Fruit fly (Drosophila melanogaster) whole organism, prepupa: ENCODE data around the gene CG2901.

Source experiments
- Blimp-1 ChIP-seq: fragments of 200-800 bp; sonication (Bioruptor generic); optimal IDR thresholded peaks from 3 replicates; lab custom pipeline; 2017; ENCODE audit warnings: missing biosample characterization, missing genetic modification characterization, mild to moderate bottlenecking, moderate library complexity, missing genetic modification reagents
- CG10631 ChIP-seq: fragments of 200-800 bp; sonication (Bioruptor generic); optimal IDR thresholded peaks from 2 replicates; lab custom pipeline; 2016; ENCODE audit warnings: missing biosample characterization, missing genetic modification characterization
- CG10669 ChIP-seq: fragments of 200-800 bp; sonication (Bioruptor generic); optimal IDR thresholded peaks from 3 replicates; lab custom pipeline; 2018; ENCODE audit warnings: missing biosample characterization, mild to moderate bottlenecking, missing genetic modification characterization, moderate library complexity
- CG11294 ChIP-seq: fragments of 200-800 bp; sonication (Bioruptor generic); IDR thresholded peaks from 2 replicates; pipeline ENCODE4 v1.3.6; 2022; ENCODE audit warnings: missing biosample characterization, missing genetic modification characterization
- CG11762 ChIP-seq: fragments of 200-800 bp; sonication (Bioruptor generic); optimal IDR thresholded peaks from 3 replicates; lab custom pipeline; 2016; ENCODE audit warnings: missing biosample characterization, missing genetic modification characterization; ENCODE audit not compliant: insufficient read depth
- CG11902 ChIP-seq: fragments of 200-800 bp; sonication (Bioruptor generic); optimal IDR thresholded peaks from 3 replicates; lab custom pipeline; 2016; ENCODE audit warnings: missing biosample characterization, missing genetic modification characterization
- CG15336 ChIP-seq: fragments of 200-800 bp; sonication (Bioruptor generic); IDR thresholded peaks from 2 replicates; pipeline ENCODE4 v1.3.6; 2022; ENCODE audit warnings: missing biosample characterization, missing genetic modification characterization
- CG1621 ChIP-seq: fragments of 200-800 bp; sonication (Bioruptor generic); optimal IDR thresholded peaks from 3 replicates; lab custom pipeline; 2018; ENCODE audit warnings: missing biosample characterization, mild to moderate bottlenecking, missing genetic modification characterization
- CG31627 ChIP-seq: fragments of 200-800 bp; sonication (Bioruptor generic); optimal IDR thresholded peaks from 3 replicates; lab custom pipeline; 2016; ENCODE audit warnings: missing biosample characterization, missing genetic modification characterization
- CG32006 ChIP-seq: fragments of 200-800 bp; sonication (Bioruptor generic); optimal IDR thresholded peaks from 3 replicates; lab custom pipeline; 2017; ENCODE audit warnings: missing biosample characterization, mild to moderate bottlenecking, missing genetic modification characterization
- CG3919 ChIP-seq: fragments of 200-800 bp; sonication (Bioruptor generic); optimal IDR thresholded peaks from 3 replicates; lab custom pipeline; 2016; ENCODE audit warnings: missing biosample characterization, missing genetic modification characterization
- CG6163 ChIP-seq: fragments of 200-800 bp; sonication (Bioruptor generic); IDR thresholded peaks from 3 replicates; pipeline ENCODE4 v1.3.6; 2022; ENCODE audit warnings: missing biosample characterization, missing genetic modification characterization
- CG6276 ChIP-seq: fragments of 200-800 bp; sonication (Bioruptor generic); optimal IDR thresholded peaks from 2 replicates; lab custom pipeline; 2017; ENCODE audit warnings: missing biosample characterization, mild to moderate bottlenecking, missing genetic modification characterization
- CG6792 ChIP-seq: fragments of 200-800 bp; sonication (Bioruptor generic); optimal IDR thresholded peaks from 3 replicates; lab custom pipeline; 2016; ENCODE audit warnings: missing biosample characterization, missing genetic modification characterization
- CG6808 ChIP-seq: fragments of 200-800 bp; sonication (Bioruptor generic); optimal IDR thresholded peaks from 3 replicates; lab custom pipeline; 2017; ENCODE audit warnings: missing biosample characterization, missing genetic modification characterization, mild to moderate bottlenecking, moderate library complexity, missing genetic modification reagents
- CG6854 ChIP-seq: fragments of 200-800 bp; sonication (Bioruptor generic); optimal IDR thresholded peaks from 2 replicates; lab custom pipeline; 2017; ENCODE audit warnings: missing biosample characterization, mild to moderate bottlenecking, missing genetic modification characterization
- CG7368 ChIP-seq: fragments of 200-800 bp; sonication (Bioruptor generic); optimal IDR thresholded peaks from 3 replicates; lab custom pipeline; 2016; ENCODE audit warnings: missing biosample characterization, missing genetic modification characterization
- CG8119 ChIP-seq: fragments of 200-800 bp; sonication (Bioruptor generic); IDR thresholded peaks from 3 replicates; pipeline ENCODE4 v1.3.6; 2022; ENCODE audit warnings: missing biosample characterization, missing genetic modification characterization
- CG8319 ChIP-seq: fragments of 200-800 bp; sonication (Bioruptor generic); optimal IDR thresholded peaks from 3 replicates; lab custom pipeline; 2016; ENCODE audit warnings: missing biosample characterization, missing genetic modification characterization
- CG8632 ChIP-seq: fragments of 200-800 bp; sonication (Bioruptor generic); optimal IDR thresholded peaks from 3 replicates; lab custom pipeline; 2016; ENCODE audit warnings: missing biosample characterization, missing genetic modification characterization
- CG9139 ChIP-seq: fragments of 200-800 bp; sonication (Bioruptor generic); optimal IDR thresholded peaks from 3 replicates; lab custom pipeline; 2017; ENCODE audit warnings: missing biosample characterization, mild to moderate bottlenecking, missing genetic modification characterization
- Eip75B ChIP-seq: fragments of 200-800 bp; sonication (Bioruptor generic); optimal IDR thresholded peaks from 3 replicates; lab custom pipeline; 2016; ENCODE audit warnings: missing biosample characterization, missing genetic modification characterization
- Eip78C ChIP-seq: fragments of 200-800 bp; sonication (Bioruptor generic); peaks from one replicate; lab custom pipeline; 2016; ENCODE audit warnings: missing biosample characterization, missing genetic modification characterization
- Ets21C ChIP-seq: fragments of 200-800 bp; sonication (Bioruptor generic); optimal IDR thresholded peaks from 3 replicates; lab custom pipeline; 2016; ENCODE audit warnings: missing biosample characterization, missing genetic modification characterization
- Ets96B ChIP-seq: fragments of 200-800 bp; optimal IDR thresholded peaks from 2 replicates; lab custom pipeline; 2019; ENCODE audit warnings: missing biosample characterization, mild to moderate bottlenecking, missing genetic modification characterization, moderate library complexity
- Gug ChIP-seq: fragments of 200-800 bp; sonication (Bioruptor generic); IDR thresholded peaks from 2 replicates; pipeline ENCODE4 v1.3.6; 2022; ENCODE audit warnings: missing biosample characterization, missing genetic modification characterization
- Hr38 ChIP-seq: sonication (Bioruptor generic); optimal IDR thresholded peaks from 2 replicates; lab custom pipeline; 2016; ENCODE audit warnings: missing biosample characterization, missing genetic modification characterization
- Hr39 ChIP-seq: fragments of 200-800 bp; sonication (Bioruptor generic); optimal IDR thresholded peaks from 2 replicates; lab custom pipeline; 2016; ENCODE audit warnings: missing biosample characterization, missing genetic modification characterization
- Hr4 ChIP-seq: fragments of 200-800 bp; sonication (Bioruptor generic); optimal IDR thresholded peaks from 3 replicates; lab custom pipeline; 2016; ENCODE audit warnings: missing biosample characterization, missing genetic modification characterization
- Lpt ChIP-seq: fragments of 200-800 bp; sonication (Bioruptor generic); optimal IDR thresholded peaks from 3 replicates; lab custom pipeline; 2016; ENCODE audit warnings: missing biosample characterization, missing genetic modification characterization
- Met ChIP-seq: fragments of 200-800 bp; sonication (Bioruptor generic); optimal IDR thresholded peaks from 3 replicates; lab custom pipeline; 2016; ENCODE audit warnings: missing biosample characterization, missing genetic modification characterization
- OdsH ChIP-seq: fragments of 200-800 bp; sonication (Bioruptor generic); optimal IDR thresholded peaks from 3 replicates; lab custom pipeline; 2016; ENCODE audit warnings: missing biosample characterization, missing genetic modification characterization
- Smox ChIP-seq: fragments of 200-800 bp; sonication (Bioruptor generic); optimal IDR thresholded peaks from 3 replicates; lab custom pipeline; 2016; ENCODE audit warnings: missing biosample characterization, missing genetic modification characterization
- Sox102F ChIP-seq: fragments of 200-800 bp; sonication (Bioruptor generic); optimal IDR thresholded peaks from 2 replicates; lab custom pipeline; 2016; ENCODE audit warnings: missing biosample characterization, mild to moderate bottlenecking, missing genetic modification characterization
- Sox14 ChIP-seq: fragments of 200-800 bp; sonication (Bioruptor generic); optimal IDR thresholded peaks from 3 replicates; lab custom pipeline; 2016; ENCODE audit warnings: missing biosample characterization, missing genetic modification characterization
- Sox15 ChIP-seq: fragments of 200-800 bp; sonication (Bioruptor generic); optimal IDR thresholded peaks from 3 replicates; lab custom pipeline; 2016; ENCODE audit warnings: missing biosample characterization, missing genetic modification characterization
- acj6 ChIP-seq: fragments of 200-800 bp; sonication (Bioruptor generic); optimal IDR thresholded peaks from 3 replicates; lab custom pipeline; 2016; ENCODE audit warnings: missing biosample characterization, missing genetic modification characterization
- cyc ChIP-seq: fragments of 200-800 bp; sonication (Bioruptor generic); optimal IDR thresholded peaks from 3 replicates; lab custom pipeline; 2016; ENCODE audit warnings: missing biosample characterization, missing genetic modification characterization
- dac ChIP-seq: fragments of 200-800 bp; sonication (Bioruptor generic); optimal IDR thresholded peaks from 2 replicates; lab custom pipeline; 2017; ENCODE audit warnings: missing biosample characterization, mild to moderate bottlenecking, missing genetic modification characterization
- eg ChIP-seq: fragments of 200-800 bp; sonication (Bioruptor generic); IDR thresholded peaks from 3 replicates; pipeline ENCODE4 v1.3.6; 2022; ENCODE audit warnings: missing biosample characterization, missing genetic modification characterization
- esn ChIP-seq: fragments of 200-800 bp; sonication (Bioruptor generic); optimal IDR thresholded peaks from 2 replicates; lab custom pipeline; 2016; ENCODE audit warnings: missing biosample characterization, mild to moderate bottlenecking, missing genetic modification characterization, moderate library complexity
- fd59A ChIP-seq: fragments of 200-800 bp; sonication (Bioruptor generic); optimal IDR thresholded peaks from 2 replicates; lab custom pipeline; 2017; ENCODE audit warnings: missing biosample characterization, mild to moderate bottlenecking, missing genetic modification characterization, missing genetic modification reagents
- fd85E ChIP-seq: fragments of 200-800 bp; sonication (Bioruptor generic); optimal IDR thresholded peaks from 3 replicates; lab custom pipeline; 2016; ENCODE audit warnings: missing biosample characterization, missing genetic modification characterization
- lz ChIP-seq: fragments of 200-800 bp; sonication (Bioruptor generic); optimal IDR thresholded peaks from 3 replicates; lab custom pipeline; 2016; ENCODE audit warnings: missing biosample characterization, missing genetic modification characterization
- net ChIP-seq: fragments of 200-800 bp; sonication (Bioruptor generic); optimal IDR thresholded peaks from 3 replicates; lab custom pipeline; 2016; ENCODE audit warnings: missing biosample characterization, missing genetic modification characterization
- salr ChIP-seq, 2 experiments: fragments of 200-800 bp; sonication (Bioruptor generic); optimal IDR thresholded peaks; 3 replicates each; lab custom pipeline; 2016 to 2018; ENCODE audit warnings: missing biosample characterization in 2 of 2, missing genetic modification characterization in 2 of 2, mild to moderate bottlenecking in 1 of 2
- spab ChIP-seq: fragments of 200-800 bp; sonication (Bioruptor generic); optimal IDR thresholded peaks from 2 replicates; lab custom pipeline; 2017; ENCODE audit warnings: missing biosample characterization, mild to moderate bottlenecking, missing genetic modification characterization, missing genetic modification reagents
- ss ChIP-seq, 2 experiments: fragments of 200-800 bp; sonication (Bioruptor generic); optimal IDR thresholded peaks; 2 replicates in 1 of 2; 3 replicates in 1 of 2; lab custom pipeline; 2017 to 2018; ENCODE audit warnings: mild to moderate bottlenecking in 2 of 2, missing biosample characterization in 2 of 2, missing genetic modification characterization in 2 of 2, moderate library complexity in 1 of 2
- svp ChIP-seq: fragments of 200-800 bp; sonication (Bioruptor generic); peaks from one replicate; lab custom pipeline; 2016; ENCODE audit warnings: missing biosample characterization, missing genetic modification characterization
- topi ChIP-seq: fragments of 200-800 bp; sonication (Bioruptor generic); optimal IDR thresholded peaks from 3 replicates; lab custom pipeline; 2016; ENCODE audit warnings: missing biosample characterization, missing genetic modification characterization
- vri ChIP-seq: fragments of 200-800 bp; sonication (Bioruptor generic); optimal IDR thresholded peaks from 3 replicates; lab custom pipeline; 2016; ENCODE audit warnings: missing biosample characterization, mild to moderate bottlenecking, missing genetic modification characterization

CG2901 gene

dm6 chrX:3834955-3835763 is 7.2 kb downstream of the CG2901 start:
- TF ChIP-seq vri (GFP tag; lab: Kevin White, UChicago) (no peak), Blimp-1 (GFP tag; lab: Kevin White, UChicago) (no peak), Eip75B (GFP tag; lab: Kevin White, UChicago) (peak; percentile 11), Hr38 (no peak), acj6 (GFP tag; lab: Kevin White, UChicago) (no peak), CG1621 (tag; lab: Kevin White, UChicago) (peak; percentile 56), Sox102F (GFP tag; lab: Kevin White, UChicago) (no peak), CG15336 (GFP tag; lab: Robert Waterston, UW) (peak; percentile 68; the same call in 1 of the 2 replicates), Sox14 (GFP tag; lab: Kevin White, UChicago) (no peak), CG9139 (GFP tag; lab: Kevin White, UChicago) (peak; percentile 53), topi (GFP tag; lab: Kevin White, UChicago) (no peak), Smox (no peak), spab (GFP tag; lab: Kevin White, UChicago) (peak; percentile 30), CG10669 (GFP tag; lab: Kevin White, UChicago) (peak; percentile 53), esn (no peak), CG10631 (GFP tag; lab: Kevin White, UChicago) (no peak), Lpt (GFP tag; lab: Kevin White, UChicago) (peak; percentile 11), svp (no peak), CG11902 (no peak), fd59A (GFP tag; lab: Kevin White, UChicago) (no peak), CG6808 (peak; percentile 66), Gug (GFP tag; lab: Robert Waterston, UW) (no peak), Hr39 (no peak), cyc (GFP tag; lab: Kevin White, UChicago) (no peak), CG11294 (GFP tag; lab: Robert Waterston, UW) (no peak), Ets21C (GFP tag; lab: Kevin White, UChicago) (no peak), ss (GFP tag; optimal IDR thresholded peaks at IDR 0.05; lab: Kevin White, UChicago) (peak; percentile 62 to 76), CG3919 (GFP tag; lab: Kevin White, UChicago) (no peak), eg (GFP tag; lab: Robert Waterston, UW) (peak; percentile 68; the same call in 1 of the 3 replicates), CG6276 (peak; percentile 53), Met (GFP tag; lab: Kevin White, UChicago) (no peak), CG8319 (GFP tag; lab: Kevin White, UChicago) (no peak), Sox15 (GFP tag; lab: Kevin White, UChicago) (no peak), CG32006 (no peak), CG6854 (GFP tag; lab: Kevin White, UChicago) (no peak), CG11762 (GFP tag; lab: Kevin White, UChicago) (no peak), CG7368 (no peak), CG8632 (GFP tag; lab: Kevin White, UChicago) (no peak), Ets96B (tag; lab: Kevin White, UChicago) (peak; percentile 50), CG31627 (GFP tag; lab: Kevin White, UChicago) (no peak), dac (GFP tag; lab: Kevin White, UChicago) (no peak), salr (GFP tag; optimal IDR thresholded peaks at IDR 0.05; lab: Kevin White, UChicago) (no peak), lz (GFP tag; lab: Kevin White, UChicago) (no peak), Eip78C (GFP tag; lab: Kevin White, UChicago) (peak; percentile 70), CG8119 (peak; percentile 59; the same call in 2 of the 3 replicates), fd85E (GFP tag; lab: Kevin White, UChicago) (no peak), CG6163 (GFP tag; lab: Robert Waterston, UW) (peak; percentile 72), net (peak; percentile 16), CG6792 (no peak), Hr4 (GFP tag; lab: Kevin White, UChicago) (no peak), OdsH (GFP tag; lab: Kevin White, UChicago) (no peak)
